Fruit fly (Drosophila melanogaster) whole organism, embryonic: ENCODE data around the gene CG2865.

ENCODE experiments used
- Aef1 ChIP-seq: fragments of 200-800 bp; sonication (Bioruptor generic); IDR thresholded peaks from 3 replicates; pipeline ENCODE4 v1.3.6; 2022; ENCODE audit warnings: missing biosample characterization, missing genetic modification characterization
- Atf6 ChIP-seq: fragments of 200-800 bp; sonication (Bioruptor generic); IDR thresholded peaks from 2 replicates; pipeline ENCODE4 v1.3.6; 2022; ENCODE audit warnings: missing biosample characterization, missing genetic modification characterization
- CG10147 ChIP-seq: fragments of 200-800 bp; sonication (Bioruptor generic); optimal IDR thresholded peaks from 2 replicates; lab custom pipeline; 2019; ENCODE audit warnings: missing biosample characterization, mild to moderate bottlenecking, missing genetic modification characterization, moderate library complexity
- CG1024 ChIP-seq: fragments of 200-800 bp; sonication (Bioruptor generic); IDR thresholded peaks from 2 replicates; pipeline ENCODE4 v1.3.6; 2022; ENCODE audit warnings: missing biosample characterization, missing genetic modification characterization
- CG10543 ChIP-seq: fragments of 200-800 bp; sonication (Bioruptor generic); optimal IDR thresholded peaks from 3 replicates; lab custom pipeline; 2017; ENCODE audit warnings: missing biosample characterization, mild to moderate bottlenecking, missing genetic modification characterization, moderate library complexity
- CG11723 ChIP-seq: fragments of 200-800 bp; sonication (Bioruptor generic); optimal IDR thresholded peaks from 2 replicates; lab custom pipeline; 2017; ENCODE audit warnings: missing biosample characterization, mild to moderate bottlenecking, missing genetic modification characterization
- CG16779 ChIP-seq: fragments of 200-800 bp; sonication (Bioruptor generic); IDR thresholded peaks from 2 replicates; pipeline ENCODE4 v1.3.6; 2022; ENCODE audit warnings: missing biosample characterization, missing genetic modification characterization
- CG17186 ChIP-seq: fragments of 200-800 bp; sonication (Bioruptor generic); optimal IDR thresholded peaks from 3 replicates; lab custom pipeline; 2017; ENCODE audit warnings: missing biosample characterization, missing genetic modification reagents, missing genetic modification characterization
- CG18262 ChIP-seq: fragments of 200-800 bp; optimal IDR thresholded peaks from 3 replicates; lab custom pipeline; 2019; ENCODE audit warnings: missing biosample characterization, mild to moderate bottlenecking, missing genetic modification characterization, moderate library complexity
- CG18476 ChIP-seq: fragments of 200-800 bp; sonication (Bioruptor generic); optimal IDR thresholded peaks from 2 replicates; lab custom pipeline; 2016; ENCODE audit warnings: missing biosample characterization, mild to moderate bottlenecking, missing genetic modification characterization
- CG2129 ChIP-seq: fragments of 200-800 bp; sonication (Bioruptor generic); IDR thresholded peaks from 2 replicates; pipeline ENCODE4 v1.3.6; 2022; ENCODE audit warnings: missing biosample characterization, missing genetic modification characterization; ENCODE audit not compliant: partially characterized antibody
- CG2889 ChIP-seq: fragments of 200-800 bp; sonication (Bioruptor generic); IDR thresholded peaks from 3 replicates; pipeline ENCODE4 v1.3.6; 2022; ENCODE audit warnings: missing biosample characterization, missing genetic modification characterization
- CG3065 ChIP-seq: fragments of 200-800 bp; sonication (Bioruptor generic); optimal IDR thresholded peaks from 2 replicates; lab custom pipeline; 2016; ENCODE audit warnings: missing biosample characterization, missing genetic modification characterization
- CG31224 ChIP-seq: fragments of 200-800 bp; sonication (Bioruptor generic); IDR thresholded peaks from 2 replicates; pipeline ENCODE4 v1.3.6; 2022; ENCODE audit warnings: missing biosample characterization, missing genetic modification characterization
- CG31388 ChIP-seq: fragments of 200-800 bp; sonication (Bioruptor generic); optimal IDR thresholded peaks from 2 replicates; lab custom pipeline; 2016; ENCODE audit warnings: missing biosample characterization, missing genetic modification characterization
- CG32767 ChIP-seq: fragments of 200-800 bp; sonication (Bioruptor generic); IDR thresholded peaks from 2 replicates; pipeline ENCODE4 v1.3.6; 2022; ENCODE audit warnings: missing biosample characterization, missing genetic modification characterization
- CG6175 ChIP-seq: fragments of 200-800 bp; sonication (Bioruptor generic); IDR thresholded peaks from 3 replicates; pipeline ENCODE4 v1.3.6; 2022; ENCODE audit warnings: missing biosample characterization, missing genetic modification characterization
- CG6791 ChIP-seq: fragments of 200-800 bp; sonication (Bioruptor generic); IDR thresholded peaks from 3 replicates; pipeline ENCODE4 v1.3.6; 2022; ENCODE audit warnings: missing biosample characterization, missing genetic modification characterization; ENCODE audit not compliant: partially characterized antibody
- CG7271 ChIP-seq: fragments of 200-800 bp; sonication (Bioruptor generic); optimal IDR thresholded peaks from 2 replicates; lab custom pipeline; 2018; ENCODE audit warnings: missing biosample characterization, mild to moderate bottlenecking, missing genetic modification characterization, moderate library complexity
- CG7928 ChIP-seq: fragments of 200-800 bp; sonication (Bioruptor generic); optimal IDR thresholded peaks from 2 replicates; lab custom pipeline; 2017; ENCODE audit warnings: missing biosample characterization, mild to moderate bottlenecking, missing genetic modification characterization
- CG8388 ChIP-seq: fragments of 200-800 bp; sonication (Bioruptor generic); optimal IDR thresholded peaks from 2 replicates; lab custom pipeline; 2019; ENCODE audit warnings: missing biosample characterization, mild to moderate bottlenecking, missing genetic modification characterization, moderate library complexity
- CG8765 ChIP-seq: fragments of 200-800 bp; sonication (Bioruptor generic); IDR thresholded peaks from 2 replicates; pipeline ENCODE4 v1.3.6; 2022; ENCODE audit warnings: missing biosample characterization, missing genetic modification characterization
- CG8944 ChIP-seq: fragments of 200-800 bp; sonication (Bioruptor generic); optimal IDR thresholded peaks from 3 replicates; lab custom pipeline; 2016; ENCODE audit warnings: missing biosample characterization, missing genetic modification characterization
- CoRest ChIP-seq: fragments of 200-800 bp; sonication (Bioruptor generic); optimal IDR thresholded peaks from 3 replicates; lab custom pipeline; 2018; ENCODE audit warnings: missing biosample characterization, mild to moderate bottlenecking, missing genetic modification characterization, moderate library complexity
- CrebB ChIP-seq: fragments of 200-800 bp; sonication (Bioruptor generic); optimal IDR thresholded peaks from 3 replicates; lab custom pipeline; 2018; ENCODE audit warnings: missing biosample characterization, mild to moderate bottlenecking, missing genetic modification characterization
- Dfd ChIP-seq, 2 experiments: fragments of >200 bp; optimal IDR thresholded peaks; 2 replicates each; lab custom pipeline; 2017; ENCODE audit warnings: missing biosample characterization in 2 of 2, missing genetic modification characterization in 2 of 2
- NK7.1 ChIP-seq: fragments of 200-800 bp; sonication (Bioruptor generic); optimal IDR thresholded peaks from 3 replicates; lab custom pipeline; 2016; ENCODE audit warnings: missing biosample characterization, missing genetic modification characterization
- Spps ChIP-seq: fragments of 200-800 bp; sonication (Bioruptor generic); optimal IDR thresholded peaks from 2 replicates; lab custom pipeline; 2018; ENCODE audit warnings: missing biosample characterization, mild to moderate bottlenecking, missing genetic modification characterization
- Taf1 ChIP-seq: fragments of 200-800 bp; sonication (Bioruptor generic); IDR thresholded peaks from 2 replicates; pipeline ENCODE4 v1.3.6; 2022; ENCODE audit warnings: missing biosample characterization, missing genetic modification characterization
- ap ChIP-seq: fragments of 200-800 bp; sonication (Bioruptor generic); IDR thresholded peaks from 2 replicates; pipeline ENCODE4 v1.3.6; 2022; ENCODE audit warnings: missing biosample characterization, missing genetic modification characterization
- ash1 ChIP-seq: fragments of 200-800 bp; sonication (Bioruptor generic); optimal IDR thresholded peaks from 2 replicates; lab custom pipeline; 2018; ENCODE audit warnings: missing biosample characterization, mild to moderate bottlenecking, missing genetic modification characterization
- btn ChIP-seq: fragments of 200-800 bp; sonication (Bioruptor generic); optimal IDR thresholded peaks from 2 replicates; lab custom pipeline; 2016; ENCODE audit warnings: missing biosample characterization, missing genetic modification characterization
- cg ChIP-seq: fragments of 200-800 bp; sonication (Bioruptor generic); optimal IDR thresholded peaks from 3 replicates; lab custom pipeline; 2019; ENCODE audit warnings: missing biosample characterization, mild to moderate bottlenecking, missing genetic modification characterization, moderate library complexity
- chinmo ChIP-seq: fragments of 200-800 bp; sonication (Bioruptor generic); IDR thresholded peaks from 4 replicates; pipeline ENCODE4 v1.3.6; 2022; ENCODE audit warnings: missing biosample characterization, missing genetic modification characterization; ENCODE audit not compliant: partially characterized antibody
- crp ChIP-seq, 2 experiments: fragments of 200-800 bp; sonication (Bioruptor generic); optimal IDR thresholded peaks; 2 replicates in 1 of 2; 3 replicates in 1 of 2; lab custom pipeline; 2017; ENCODE audit warnings: missing biosample characterization in 2 of 2, missing genetic modification characterization in 2 of 2, mild to moderate bottlenecking in 1 of 2, moderate library complexity in 1 of 2
- gcm ChIP-seq: fragments of 200-800 bp; sonication (Bioruptor generic); optimal IDR thresholded peaks from 2 replicates; lab custom pipeline; 2019; ENCODE audit warnings: missing biosample characterization, mild to moderate bottlenecking, missing genetic modification characterization, moderate library complexity
- hkb ChIP-seq, 2 experiments: fragments of 200-800 bp in 1 of 2; fragments of >200 bp in 1 of 2; sonication (Bioruptor generic) in 1 of 2; IDR thresholded peaks in 1 of 2; optimal IDR thresholded peaks in 1 of 2; 2 replicates each; pipeline versions ENCODE4 v1.3.6 to Lab custom; 2017 to 2022; ENCODE audit warnings: missing biosample characterization in 1 of 2, missing genetic modification characterization in 1 of 2
- ind ChIP-seq: fragments of 200-800 bp; sonication (Bioruptor generic); optimal IDR thresholded peaks from 3 replicates; lab custom pipeline; 2016; ENCODE audit warnings: missing biosample characterization, missing genetic modification characterization
- jigr1 ChIP-seq: fragments of 200-800 bp; sonication (Bioruptor generic); IDR thresholded peaks from 3 replicates; pipeline ENCODE4 v1.3.6; 2022; ENCODE audit warnings: missing biosample characterization, missing genetic modification characterization
- lola ChIP-seq, 3 experiments: fragments of >200 bp in 2 of 3; fragments of 200-800 bp in 1 of 3; sonication (Bioruptor generic) in 1 of 3; optimal IDR thresholded peaks; 2 replicates each; lab custom pipeline; 2017 to 2019; ENCODE audit warnings: missing biosample characterization in 3 of 3, missing genetic modification characterization in 3 of 3, mild to moderate bottlenecking in 1 of 3, moderate library complexity in 1 of 3
- luna ChIP-seq: fragments of 200-800 bp; sonication (Bioruptor generic); optimal IDR thresholded peaks from 2 replicates; lab custom pipeline; 2016; ENCODE audit warnings: missing biosample characterization, missing genetic modification characterization
- otp ChIP-seq: fragments of 200-800 bp; sonication (Bioruptor generic); IDR thresholded peaks from 3 replicates; pipeline ENCODE4, ENCODE4 v1.3.6; 2022; ENCODE audit warnings: missing biosample characterization, missing genetic modification characterization
- prd ChIP-seq, 3 experiments: fragments of >200 bp in 2 of 3; fragments of 200-800 bp in 1 of 3; sonication (Bioruptor generic) in 1 of 3; optimal IDR thresholded peaks in 2 of 3; IDR thresholded peaks in 1 of 3; 2 replicates in 2 of 3; 3 replicates in 1 of 3; pipeline versions ENCODE4 v1.3.6 to Lab custom; 2017 to 2022; ENCODE audit warnings: missing biosample characterization in 1 of 3, missing genetic modification characterization in 1 of 3
- sqz ChIP-seq: fragments of 200-800 bp; sonication (Bioruptor generic); optimal IDR thresholded peaks from 3 replicates; lab custom pipeline; 2018; ENCODE audit warnings: missing biosample characterization, mild to moderate bottlenecking, missing genetic modification characterization
- ttk ChIP-seq: fragments of 200-800 bp; sonication (Bioruptor generic); IDR thresholded peaks from 2 replicates; pipeline ENCODE4 v2.1.2; 2022; ENCODE audit warnings: missing biosample characterization, missing genetic modification characterization
- tup ChIP-seq: fragments of 200-800 bp; sonication (Bioruptor generic); optimal IDR thresholded peaks from 2 replicates; lab custom pipeline; 2016; ENCODE audit warnings: missing biosample characterization, mild to moderate bottlenecking, missing genetic modification characterization, moderate library complexity
- unc-4 ChIP-seq: fragments of 200-800 bp; sonication (Bioruptor generic); IDR thresholded peaks from 2 replicates; pipeline ENCODE4 v1.3.6; 2022; ENCODE audit warnings: missing biosample characterization, missing genetic modification characterization; ENCODE audit not compliant: partially characterized antibody

The CG2865 gene

dm6 chrX:2297428-2298200 lies 4.4 kb upstream of the CG2865 start (continued):
- peak; percentile 97 for TF ChIP-seq CG2889 (GFP tag; lab: Robert Waterston, UW)
- TF ChIP-seq ap (GFP tag; lab: Robert Waterston, UW), result peak; percentile 98
- TF ChIP-seq CG17186, result peak; percentile 95
- peak; percentile 98 for TF ChIP-seq CG18262
- TF ChIP-seq otp (GFP tag; lab: Robert Waterston, UW), result peak; percentile 99
- 0 out of 4 replicates have a peak, but pooled peaks have one; percentile 53 for TF ChIP-seq chinmo
- TF ChIP-seq CG7271 (tag; lab: Kevin White, UChicago), result peak; percentile 85
- peak; percentile 99 for TF ChIP-seq Aef1 (GFP tag; lab: Robert Waterston, UW)
- TF ChIP-seq ind (GFP tag; lab: Kevin White, UChicago), result peak; percentile 99
- TF ChIP-seq CG8944 (GFP tag; lab: Kevin White, UChicago), result peak; percentile 99
- TF ChIP-seq CG6175 (GFP tag; lab: Robert Waterston, UW), result peak; percentile 95
- peak; percentile 96 for TF ChIP-seq jigr1 (GFP tag; lab: Robert Waterston, UW)
- TF ChIP-seq NK7.1 (GFP tag; lab: Kevin White, UChicago), result peak; percentile 97
- peak; percentile 97 for TF ChIP-seq gcm (GFP tag; lab: Kevin White, UChicago)
- peak; percentile 95 for TF ChIP-seq CG16779 (GFP tag; lab: Robert Waterston, UW)
- peak; percentile 98 for TF ChIP-seq CG8388 (GFP tag; lab: Kevin White, UChicago)
- TF ChIP-seq hkb (optimal IDR thresholded peaks at IDR 0.05; lab: Kevin White, UChicago), result no peak
- TF ChIP-seq hkb (GFP tag; IDR thresholded peaks at IDR 0.05; lab: Robert Waterston, UW), result peak; percentile 99
- TF ChIP-seq CG31224 (GFP tag; lab: Robert Waterston, UW), result peak; percentile 92
- TF ChIP-seq CG6791 (GFP tag; lab: Robert Waterston, UW), result no peak
- peak; percentile 97 for TF ChIP-seq CG11723
- peak; percentile 98 for TF ChIP-seq Atf6 (GFP tag; lab: Robert Waterston, UW)
- TF ChIP-seq CrebB (tag; lab: Kevin White, UChicago), result peak; percentile 98
- TF ChIP-seq CG18476 (GFP tag; lab: Kevin White, UChicago), result peak; percentile 97
- TF ChIP-seq prd (optimal IDR thresholded peaks at IDR 0.05; lab: Kevin White, UChicago), result no peak
- peak; percentile 99 for TF ChIP-seq prd (GFP tag; IDR thresholded peaks at IDR 0.05; lab: Robert Waterston, UW)
- TF ChIP-seq CG10147 (GFP tag; lab: Kevin White, UChicago), result peak; percentile 97
- TF ChIP-seq CG1024 (GFP tag; lab: Robert Waterston, UW), result peak; percentile 96
- TF ChIP-seq CG7928 (GFP tag; lab: Kevin White, UChicago), result peak; percentile 77
- TF ChIP-seq unc-4 (GFP tag; lab: Robert Waterston, UW), result no peak
- peak in 1 of 3 experiments; percentile 94 for TF ChIP-seq lola (GFP tag; optimal IDR thresholded peaks at IDR 0.05; lab: Kevin White, UChicago)
- peak; percentile 97 for TF ChIP-seq CG3065 (GFP tag; lab: Kevin White, UChicago)
- peak; percentile 98 for TF ChIP-seq CG32767
- peak; percentile 92 for TF ChIP-seq ash1 (GFP tag; lab: Kevin White, UChicago)
- TF ChIP-seq CG31388 (GFP tag; lab: Kevin White, UChicago), result peak; percentile 97
- peak; percentile 94 for TF ChIP-seq Taf1
- TF ChIP-seq cg (GFP tag; lab: Kevin White, UChicago), result peak; percentile 8
- TF ChIP-seq Spps, result peak; percentile 94
- TF ChIP-seq luna (GFP tag; lab: Kevin White, UChicago), result peak; percentile 94
- TF ChIP-seq CG8765, result peak; percentile 91
- peak; percentile 97 for TF ChIP-seq sqz
- no peak for TF ChIP-seq Dfd (GFP tag; optimal IDR thresholded peaks at IDR 0.05; lab: Kevin White, UChicago)
- TF ChIP-seq btn (GFP tag; lab: Kevin White, UChicago), result peak; percentile 98
- TF ChIP-seq crp (GFP tag; optimal IDR thresholded peaks at IDR 0.05; lab: Kevin White, UChicago), result peak in 1 of 2 experiments; percentile 72
- TF ChIP-seq tup, result peak; percentile 97
- no peak for TF ChIP-seq CG2129 (GFP tag; lab: Robert Waterston, UW)
- peak; percentile 98 for TF ChIP-seq CoRest (tag; lab: Kevin White, UChicago)
- peak; percentile 97 for TF ChIP-seq CG10543 (GFP tag; lab: Kevin White, UChicago)
- peak; percentile 98 for TF ChIP-seq ttk (GFP tag; lab: Robert Waterston, UW)
